Fruit fly (Drosophila melanogaster) whole organism, pupa: Measurements from ENCODE around the gene CG12995.

ENCODE experiments used
- CG10348 ChIP-seq: fragments of 200-800 bp; sonication (Bioruptor generic); IDR thresholded peaks from 2 replicates; pipeline ENCODE4 v1.3.6; 2022; ENCODE audit warnings: missing biosample characterization, missing genetic modification characterization
- CG12605 ChIP-seq: fragments of 200-800 bp; sonication (Bioruptor generic); IDR thresholded peaks from 2 replicates; pipeline ENCODE4 v1.3.6; 2022; ENCODE audit warnings: missing biosample characterization, missing genetic modification characterization
- CG14655 ChIP-seq: fragments of 200-800 bp; sonication (Bioruptor generic); optimal IDR thresholded peaks from 3 replicates; lab custom pipeline; 2017; ENCODE audit warnings: mild to moderate bottlenecking, missing biosample characterization, missing genetic modification reagents, missing genetic modification characterization
- CG15710 ChIP-seq: fragments of 200-800 bp; sonication (Bioruptor generic); optimal IDR thresholded peaks from 2 replicates; lab custom pipeline; 2018; ENCODE audit warnings: missing biosample characterization, mild to moderate bottlenecking, missing genetic modification characterization, moderate library complexity
- CG32121 ChIP-seq: fragments of 200-800 bp; sonication (Bioruptor generic); IDR thresholded peaks from 2 replicates; pipeline ENCODE4 v1.3.6; 2022; ENCODE audit warnings: missing biosample characterization, missing genetic modification characterization
- CG8159 ChIP-seq: fragments of 200-800 bp; sonication (Bioruptor generic); optimal IDR thresholded peaks from 3 replicates; lab custom pipeline; 2018; ENCODE audit warnings: missing biosample characterization, mild to moderate bottlenecking, missing genetic modification characterization, moderate library complexity
- CG9948 ChIP-seq: fragments of 200-800 bp; sonication (Bioruptor generic); optimal IDR thresholded peaks from 2 replicates; lab custom pipeline; 2018; ENCODE audit warnings: missing biosample characterization, mild to moderate bottlenecking, missing genetic modification characterization, moderate library complexity
- D1 ChIP-seq: fragments of 200-800 bp; sonication (Bioruptor generic); optimal IDR thresholded peaks from 2 replicates; lab custom pipeline; 2018; ENCODE audit warnings: missing biosample characterization, mild to moderate bottlenecking, missing genetic modification characterization, moderate library complexity
- EcR ChIP-seq: fragments of 200-800 bp; sonication (Bioruptor generic); optimal IDR thresholded peaks from 3 replicates; lab custom pipeline; 2019; ENCODE audit warnings: missing biosample characterization, missing genetic modification characterization, mild to moderate bottlenecking, moderate library complexity, missing genetic modification reagents
- Ets98B ChIP-seq: fragments of 200-800 bp; sonication (Bioruptor generic); IDR thresholded peaks from 2 replicates; pipeline ENCODE4 v1.3.6; 2022; ENCODE audit warnings: missing biosample characterization, missing genetic modification characterization
- Pif1A ChIP-seq: fragments of 200-800 bp; sonication (Bioruptor generic); optimal IDR thresholded peaks from 3 replicates; lab custom pipeline; 2016; ENCODE audit warnings: missing biosample characterization, missing genetic modification characterization
- Snoo ChIP-seq: fragments of 200-800 bp; sonication (Bioruptor generic); optimal IDR thresholded peaks from 3 replicates; lab custom pipeline; 2017; ENCODE audit warnings: missing biosample characterization, mild to moderate bottlenecking, missing genetic modification characterization, inconsistent platforms
- rn ChIP-seq: fragments of 200-800 bp; sonication (Bioruptor generic); IDR thresholded peaks from 2 replicates; pipeline ENCODE4 v1.3.6; 2022; ENCODE audit warnings: missing biosample characterization, missing genetic modification characterization

dm6 chrX:17212007-17212406 is 2.2 kb upstream of the CG12995 start, which contains the start of gene CG18258:
- TF ChIP-seq CG9948 (tag; lab: Kevin White, UChicago) (no peak), CG8159 (tag; lab: Kevin White, UChicago) (no peak), rn (GFP tag; lab: Robert Waterston, UW) (no peak), EcR (GFP tag; lab: Kevin White, UChicago) (no peak), CG32121 (no peak), CG10348 (GFP tag; lab: Robert Waterston, UW) (no peak), CG15710 (no peak), Ets98B (no peak), CG14655 (GFP tag; lab: Kevin White, UChicago) (no peak), D1 (tag; lab: Kevin White, UChicago) (no peak), Snoo (tag; lab: Kevin White, UChicago) (no peak), CG12605 (GFP tag; lab: Robert Waterston, UW) (no peak), Pif1A (GFP tag; lab: Kevin White, UChicago) (no peak)
